In genomic region chr2L:21149053-21149452, dm6 we compare ENCODE assay signal across 1 fruit fly cellular context.
TF ChIP-seq lines count a peak whose summit lies in the region.

No protein-coding gene starts in this region.

TF ChIP-seq in whole organism, embryonic, 481 proteins besides CTCF, POLR2A, EP300 and RAD21 (continued from another document and continues in another):
- peak; percentile 44; the same call in 1 of the 3 replicates for TF ChIP-seq ase (GFP tag; IDR thresholded peaks at IDR 0.05; lab: Robert Waterston, UW)
- peak; percentile 83 for TF ChIP-seq Dref (GFP tag; IDR thresholded peaks at IDR 0.05; lab: Robert Waterston, UW)
- peak; percentile 32 for TF ChIP-seq CG10366 (GFP tag; IDR thresholded peaks at IDR 0.05; lab: Robert Waterston, UW)
- peak; percentile 52; the same call in 1 of the 3 replicates for TF ChIP-seq CG11456 (GFP tag; IDR thresholded peaks at IDR 0.05; lab: Robert Waterston, UW)
- TF ChIP-seq Dbx (GFP tag; IDR thresholded peaks at IDR 0.05; lab: Robert Waterston, UW), result peak; percentile 55; the same call in 1 of the 3 replicates
- peak; percentile 67 for TF ChIP-seq trem (tag; optimal IDR thresholded peaks at IDR 0.05; lab: Kevin White, UChicago)
- no peak for TF ChIP-seq ac (GFP tag; optimal IDR thresholded peaks at IDR 0.05; lab: Kevin White, UChicago)
- TF ChIP-seq her (GFP tag; optimal IDR thresholded peaks at IDR 0.05; lab: Kevin White, UChicago), result peak; percentile 35
- TF ChIP-seq inv (GFP tag; IDR thresholded peaks at IDR 0.05; lab: Robert Waterston, UW; ENCODE audit: partially characterized antibody), result 0 out of 2 replicates have a peak, but pooled peaks have one; percentile 24
- TF ChIP-seq CG6765 (GFP tag; optimal IDR thresholded peaks at IDR 0.05; lab: Kevin White, UChicago), result no peak
- TF ChIP-seq CG12155 (GFP tag; optimal IDR thresholded peaks at IDR 0.05; lab: Kevin White, UChicago), result peak; percentile 21
- TF ChIP-seq tio (GFP tag; optimal IDR thresholded peaks at IDR 0.05; lab: Kevin White, UChicago), result peak; percentile 26
- peak; percentile 52 for TF ChIP-seq D19A (tag; optimal IDR thresholded peaks at IDR 0.05; lab: Kevin White, UChicago)
- peak; percentile 35; the same call in 2 of the 3 replicates for TF ChIP-seq CG14860 (GFP tag; IDR thresholded peaks at IDR 0.05; lab: Robert Waterston, UW; ENCODE audit: partially characterized antibody)
- TF ChIP-seq da (GFP tag; optimal IDR thresholded peaks at IDR 0.05; lab: Kevin White, UChicago), result no peak
- no peak for TF ChIP-seq pnt (GFP tag; optimal IDR thresholded peaks at IDR 0.05; lab: Kevin White, UChicago)
- no peak for TF ChIP-seq CG8478 (optimal IDR thresholded peaks at IDR 0.05; lab: Kevin White, UChicago)
- peak in 1 of 3 experiments; percentile 24 for TF ChIP-seq lola (GFP tag; optimal IDR thresholded peaks at IDR 0.05; lab: Kevin White, UChicago)
- no peak for TF ChIP-seq eyg (GFP tag; optimal IDR thresholded peaks at IDR 0.05; lab: Kevin White, UChicago)
- TF ChIP-seq ranshi (GFP tag; IDR thresholded peaks at IDR 0.05; lab: Robert Waterston, UW), result 0 out of 2 replicates have a peak, but pooled peaks have one; percentile 30
- TF ChIP-seq CG33213 (GFP tag; optimal IDR thresholded peaks at IDR 0.05; lab: Kevin White, UChicago), result peak; percentile 54
- no peak for TF ChIP-seq CG1024 (GFP tag; IDR thresholded peaks at IDR 0.05; lab: Robert Waterston, UW)
- TF ChIP-seq Rfx (GFP tag; IDR thresholded peaks at IDR 0.05; lab: Robert Waterston, UW), result peak; percentile 74
- TF ChIP-seq CG12299 (tag; optimal IDR thresholded peaks at IDR 0.05; lab: Kevin White, UChicago), result peak; percentile 33
- TF ChIP-seq CG18011 (GFP tag; optimal IDR thresholded peaks at IDR 0.05; lab: Kevin White, UChicago), result no peak
- peak; percentile 56 for TF ChIP-seq CG9727 (GFP tag; optimal IDR thresholded peaks at IDR 0.05; lab: Kevin White, UChicago)
- TF ChIP-seq Pdp1 (GFP tag; optimal IDR thresholded peaks at IDR 0.05; lab: Kevin White, UChicago), result no peak
- TF ChIP-seq slbo (GFP tag; IDR thresholded peaks at IDR 0.05; lab: Robert Waterston, UW), result peak; percentile 75
- no peak for TF ChIP-seq CG11093 (GFP tag; IDR thresholded peaks at IDR 0.05; lab: Robert Waterston, UW)
- TF ChIP-seq H15 (GFP tag; IDR thresholded peaks at IDR 0.05; lab: Robert Waterston, UW), result no peak
- no peak for TF ChIP-seq gsb (GFP tag; IDR thresholded peaks at IDR 0.05; lab: Robert Waterston, UW)
- peak; percentile 43 for TF ChIP-seq CG11247 (GFP tag; IDR thresholded peaks at IDR 0.05; lab: Robert Waterston, UW)
- peak; percentile 64 for TF ChIP-seq Six4 (GFP tag; optimal IDR thresholded peaks at IDR 0.05; lab: Kevin White, UChicago)
- TF ChIP-seq shn (GFP tag; optimal IDR thresholded peaks at IDR 0.05; lab: Kevin White, UChicago), result no peak
- peak; percentile 74 for TF ChIP-seq CG12391 (tag; optimal IDR thresholded peaks at IDR 0.05; lab: Kevin White, UChicago)
- peak; percentile 75 for TF ChIP-seq gem (tag; optimal IDR thresholded peaks at IDR 0.05; lab: Kevin White, UChicago)
- TF ChIP-seq Ets97D (GFP tag; optimal IDR thresholded peaks at IDR 0.05; lab: Kevin White, UChicago), result peak; percentile 55
- peak; percentile 41; the same call in 1 of the 2 replicates for TF ChIP-seq lmd (GFP tag; IDR thresholded peaks at IDR 0.05; lab: Robert Waterston, UW)
- TF ChIP-seq CG7839 (tag; optimal IDR thresholded peaks at IDR 0.05; lab: Kevin White, UChicago), result peak; percentile 75
- TF ChIP-seq CoRest (tag; optimal IDR thresholded peaks at IDR 0.05; lab: Kevin White, UChicago), result peak; percentile 66
- TF ChIP-seq fd96Cb (tag; optimal IDR thresholded peaks at IDR 0.05; lab: Kevin White, UChicago), result peak; percentile 35
- peak; percentile 52 for TF ChIP-seq CG6854 (GFP tag; optimal IDR thresholded peaks at IDR 0.05; lab: Kevin White, UChicago)
- peak; percentile 48 for TF ChIP-seq dmrt11E (tag; optimal IDR thresholded peaks at IDR 0.05; lab: Kevin White, UChicago)
- no peak for TF ChIP-seq hkb (optimal IDR thresholded peaks at IDR 0.05; lab: Kevin White, UChicago)
- peak; percentile 81 for TF ChIP-seq hkb (GFP tag; IDR thresholded peaks at IDR 0.05; lab: Robert Waterston, UW)
- peak; percentile 6 for TF ChIP-seq CG4820 (GFP tag; optimal IDR thresholded peaks at IDR 0.05; lab: Kevin White, UChicago)
- no peak for TF ChIP-seq CG17802 (tag; optimal IDR thresholded peaks at IDR 0.05; lab: Kevin White, UChicago)
- no peak for TF ChIP-seq CG8089 (GFP tag; optimal IDR thresholded peaks at IDR 0.05; lab: Kevin White, UChicago)
- TF ChIP-seq CG8944 (GFP tag; optimal IDR thresholded peaks at IDR 0.05; lab: Kevin White, UChicago), result no peak
- peak; percentile 35; the same call in 1 of the 2 replicates for TF ChIP-seq CG14667 (GFP tag; IDR thresholded peaks at IDR 0.05; lab: Robert Waterston, UW)
- TF ChIP-seq Scr (GFP tag; IDR thresholded peaks at IDR 0.05; lab: Robert Waterston, UW; ENCODE audit: partially characterized antibody), result peak; percentile 67
- no peak for TF ChIP-seq Lpt (GFP tag; optimal IDR thresholded peaks at IDR 0.05; lab: Kevin White, UChicago)
- no peak for TF ChIP-seq CG12071 (GFP tag; optimal IDR thresholded peaks at IDR 0.05; lab: Kevin White, UChicago)
- peak; percentile 53 for TF ChIP-seq ssp (GFP tag; IDR thresholded peaks at IDR 0.05; lab: Robert Waterston, UW)
- TF ChIP-seq CG34224 (GFP tag; IDR thresholded peaks at IDR 0.05; lab: Robert Waterston, UW; ENCODE audit: partially characterized antibody), result peak; percentile 80
- TF ChIP-seq chif (GFP tag; optimal IDR thresholded peaks at IDR 0.05; lab: Kevin White, UChicago), result no peak
- TF ChIP-seq Bgb (GFP tag; IDR thresholded peaks at IDR 0.05; lab: Robert Waterston, UW; ENCODE audit: partially characterized antibody), result peak; percentile 72; the same call in 1 of the 2 replicates
- TF ChIP-seq CG13287 (GFP tag; IDR thresholded peaks at IDR 0.05; lab: Robert Waterston, UW; ENCODE audit: partially characterized antibody), result peak; percentile 86
- no peak for TF ChIP-seq insv (GFP tag; optimal IDR thresholded peaks at IDR 0.05; lab: Kevin White, UChicago)
- no peak for TF ChIP-seq Awh (GFP tag; IDR thresholded peaks at IDR 0.05; lab: Robert Waterston, UW)
- TF ChIP-seq Drgx (GFP tag; IDR thresholded peaks at IDR 0.05; lab: Robert Waterston, UW), result 0 out of 2 replicates have a peak, but pooled peaks have one; percentile 18
- TF ChIP-seq B-H2 (GFP tag; optimal IDR thresholded peaks at IDR 0.05; lab: Kevin White, UChicago), result peak; percentile 11
- TF ChIP-seq CG1603 (tag; optimal IDR thresholded peaks at IDR 0.05; lab: Kevin White, UChicago), result peak; percentile 63
- peak; percentile 58; the same call in 1 of the 3 replicates for TF ChIP-seq CG34422 (GFP tag; IDR thresholded peaks at IDR 0.05; lab: Robert Waterston, UW)
- TF ChIP-seq Gug (GFP tag; IDR thresholded peaks at IDR 0.05; lab: Robert Waterston, UW), result peak; percentile 26; the same call in 1 of the 4 replicates
- peak; percentile 91 for TF ChIP-seq E2f2 (GFP tag; IDR thresholded peaks at IDR 0.05; lab: Robert Waterston, UW)
- peak; percentile 63 for TF ChIP-seq CG3847 (GFP tag; IDR thresholded peaks at IDR 0.05; lab: Robert Waterston, UW)
- TF ChIP-seq CG17612 (GFP tag; IDR thresholded peaks at IDR 0.05; lab: Robert Waterston, UW), result no peak
- TF ChIP-seq vvl (GFP tag; IDR thresholded peaks at IDR 0.05; lab: Robert Waterston, UW), result peak; percentile 71
- peak; percentile 33 for TF ChIP-seq ind (GFP tag; optimal IDR thresholded peaks at IDR 0.05; lab: Kevin White, UChicago)
- TF ChIP-seq CG8765 (GFP tag; IDR thresholded peaks at IDR 0.05; lab: Robert Waterston, UW), result no peak
- TF ChIP-seq so (GFP tag; IDR thresholded peaks at IDR 0.05; lab: Robert Waterston, UW), result peak; percentile 71; the same call in 1 of the 3 replicates
- no peak for TF ChIP-seq CG3065 (GFP tag; optimal IDR thresholded peaks at IDR 0.05; lab: Kevin White, UChicago)
- peak; percentile 66 for TF ChIP-seq CG17328 (GFP tag; IDR thresholded peaks at IDR 0.05; lab: Robert Waterston, UW)
- peak; percentile 16 for TF ChIP-seq CG10654 (GFP tag; optimal IDR thresholded peaks at IDR 0.05; lab: Kevin White, UChicago)
- TF ChIP-seq HLH54F (GFP tag; optimal IDR thresholded peaks at IDR 0.05; lab: Kevin White, UChicago), result no peak
- TF ChIP-seq gro (GFP tag; optimal IDR thresholded peaks at IDR 0.05; lab: Kevin White, UChicago), result no peak
- TF ChIP-seq ato (GFP tag; IDR thresholded peaks at IDR 0.05; lab: Robert Waterston, UW; ENCODE audit: partially characterized antibody), result peak; percentile 69
- no peak for TF ChIP-seq Fer2 (tag; optimal IDR thresholded peaks at IDR 0.05; lab: Kevin White, UChicago)
- peak; percentile 61 for TF ChIP-seq tna (GFP tag; IDR thresholded peaks at IDR 0.05; lab: Robert Waterston, UW; ENCODE audit: partially characterized antibody)
- peak; percentile 66; the same call in 1 of the 2 replicates for TF ChIP-seq Xrp1 (GFP tag; IDR thresholded peaks at IDR 0.05; lab: Robert Waterston, UW)
- 0 out of 3 replicates have a peak, but pooled peaks have one; percentile 31 for TF ChIP-seq vnd (GFP tag; IDR thresholded peaks at IDR 0.05; lab: Robert Waterston, UW; ENCODE audit: partially characterized antibody)
- TF ChIP-seq CG12942 (GFP tag; optimal IDR thresholded peaks at IDR 0.05; lab: Kevin White, UChicago), result peak; percentile 30
- no peak for TF ChIP-seq CG6683 (GFP tag; optimal IDR thresholded peaks at IDR 0.05; lab: Kevin White, UChicago)
- TF ChIP-seq CG30403 (GFP tag; optimal IDR thresholded peaks at IDR 0.05; lab: Kevin White, UChicago), result peak; percentile 50
- TF ChIP-seq Camta (GFP tag; optimal IDR thresholded peaks at IDR 0.05; lab: Kevin White, UChicago), result peak; percentile 16
- no peak for TF ChIP-seq CG4360 (GFP tag; IDR thresholded peaks at IDR 0.05; lab: Robert Waterston, UW)
- peak; percentile 31 for TF ChIP-seq sens (GFP tag; lab: Kevin White, UChicago)
- TF ChIP-seq CG14965 (GFP tag; optimal IDR thresholded peaks at IDR 0.05; lab: Kevin White, UChicago; ENCODE audit: borderline replicate concordance), result no peak
- TF ChIP-seq Med (GFP tag; lab: Kevin White, UChicago), result peak; percentile 58
- TF ChIP-seq NFAT (GFP tag; IDR thresholded peaks at IDR 0.05; lab: Robert Waterston, UW), result peak; percentile 43; the same call in 1 of the 2 replicates
- peak; percentile 69; the same call in 2 of the 3 replicates for TF ChIP-seq hb (GFP tag; IDR thresholded peaks at IDR 0.05; lab: Robert Waterston, UW; ENCODE audit: partially characterized antibody)
- no peak for TF ChIP-seq Nf-YC (tag; optimal IDR thresholded peaks at IDR 0.05; lab: Kevin White, UChicago)
- TF ChIP-seq slou (GFP tag; optimal IDR thresholded peaks at IDR 0.05; lab: Kevin White, UChicago), result peak; percentile 31
- no peak for TF ChIP-seq Bdp1 (GFP tag; optimal IDR thresholded peaks at IDR 0.05; lab: Kevin White, UChicago)
- TF ChIP-seq dati (GFP tag; IDR thresholded peaks at IDR 0.05; lab: Robert Waterston, UW), result no peak
- peak; percentile 20 for TF ChIP-seq ATbp (GFP tag; optimal IDR thresholded peaks at IDR 0.05; lab: Kevin White, UChicago)
- TF ChIP-seq scrt (GFP tag; optimal IDR thresholded peaks at IDR 0.05; lab: Kevin White, UChicago), result peak; percentile 20
- no peak for TF ChIP-seq Trl (optimal IDR thresholded peaks at IDR 0.05; lab: Kevin White, UChicago)
- TF ChIP-seq Trl (GFP tag; optimal IDR thresholded peaks at IDR 0.05; lab: Kevin White, UChicago), result peak; percentile 2
- no peak for TF ChIP-seq lov (optimal IDR thresholded peaks at IDR 0.05; lab: Kevin White, UChicago)
- no peak for TF ChIP-seq lov (GFP tag; IDR thresholded peaks at IDR 0.05; lab: Robert Waterston, UW)
- peak; percentile 19 for TF ChIP-seq CG12769 (tag; optimal IDR thresholded peaks at IDR 0.05; lab: Kevin White, UChicago)
- TF ChIP-seq Hsf (GFP tag; optimal IDR thresholded peaks at IDR 0.05; lab: Kevin White, UChicago), result peak; percentile 10
- TF ChIP-seq CG9437 (GFP tag; optimal IDR thresholded peaks at IDR 0.05; lab: Kevin White, UChicago), result peak; percentile 32
- TF ChIP-seq CG12659 (GFP tag; optimal IDR thresholded peaks at IDR 0.05; lab: Kevin White, UChicago), result peak; percentile 71
- no peak for TF ChIP-seq br (optimal IDR thresholded peaks at IDR 0.05; lab: Kevin White, UChicago)
- peak; percentile 66 for TF ChIP-seq CG14014 (GFP tag; IDR thresholded peaks at IDR 0.05; lab: Robert Waterston, UW)
- TF ChIP-seq CG4424 (GFP tag; optimal IDR thresholded peaks at IDR 0.05; lab: Kevin White, UChicago), result peak; percentile 53
- peak; percentile 59 for TF ChIP-seq CG13296 (GFP tag; optimal IDR thresholded peaks at IDR 0.05; lab: Kevin White, UChicago)
- peak; percentile 73; the same call in 1 of the 3 replicates for TF ChIP-seq zen2 (GFP tag; IDR thresholded peaks at IDR 0.05; lab: Robert Waterston, UW; ENCODE audit: partially characterized antibody)
- peak; percentile 38 for TF ChIP-seq kay (GFP tag; optimal IDR thresholded peaks at IDR 0.05; lab: Kevin White, UChicago)
- peak; percentile 58 for TF ChIP-seq al (GFP tag; IDR thresholded peaks at IDR 0.05; lab: Robert Waterston, UW)
- no peak for TF ChIP-seq NK7.1 (GFP tag; optimal IDR thresholded peaks at IDR 0.05; lab: Kevin White, UChicago)
- TF ChIP-seq onecut (GFP tag; IDR thresholded peaks at IDR 0.05; lab: Robert Waterston, UW), result peak; percentile 74
- TF ChIP-seq chm (GFP tag; IDR thresholded peaks at IDR 0.05; lab: Robert Waterston, UW), result peak; percentile 33; the same call in 1 of the 2 replicates
- TF ChIP-seq tgo (GFP tag; IDR thresholded peaks at IDR 0.05; lab: Robert Waterston, UW), result peak; percentile 42; the same call in 1 of the 3 replicates
- TF ChIP-seq CG2116 (GFP tag; optimal IDR thresholded peaks at IDR 0.05; lab: Kevin White, UChicago), result peak; percentile 93
- no peak for TF ChIP-seq CG10431 (GFP tag; optimal IDR thresholded peaks at IDR 0.05; lab: Kevin White, UChicago)
- 0 out of 3 replicates have a peak, but pooled peaks have one; percentile 44 for TF ChIP-seq CG11695 (GFP tag; IDR thresholded peaks at IDR 0.05; lab: Robert Waterston, UW)
- TF ChIP-seq Myb (GFP tag; optimal IDR thresholded peaks at IDR 0.05; lab: Kevin White, UChicago), result no peak
- peak; percentile 28 for TF ChIP-seq CG15696 (tag; optimal IDR thresholded peaks at IDR 0.05; lab: Kevin White, UChicago)
- peak; percentile 4 for TF ChIP-seq trh (GFP tag; optimal IDR thresholded peaks at IDR 0.05; lab: Kevin White, UChicago)
- peak; percentile 56; the same call in 2 of the 3 replicates for TF ChIP-seq knrl (GFP tag; IDR thresholded peaks at IDR 0.05; lab: Robert Waterston, UW; ENCODE audit: partially characterized antibody)
- TF ChIP-seq phol (tag; optimal IDR thresholded peaks at IDR 0.05; lab: Kevin White, UChicago), result peak; percentile 55
- TF ChIP-seq hbn (GFP tag; IDR thresholded peaks at IDR 0.05; lab: Robert Waterston, UW; ENCODE audit: partially characterized antibody), result peak; percentile 73
- TF ChIP-seq bbx (GFP tag; IDR thresholded peaks at IDR 0.05; lab: Robert Waterston, UW; ENCODE audit: partially characterized antibody), result peak; percentile 58; the same call in 1 of the 2 replicates
